Worm (Caenorhabditis elegans) whole organism, L1 larva: Measurements from ENCODE around the gene col-166.

Experiments used
- C16A3.4 ChIP-seq: fragments of 150-350 bp; optimal IDR thresholded peaks from 2 replicates; lab custom pipeline; 2014; ENCODE audit warnings: missing biosample characterization, missing genetic modification characterization
- C34B4.2 ChIP-seq: sonication (generic microtip); optimal IDR thresholded peaks from 2 replicates; lab custom pipeline; 2017; ENCODE audit warnings: mild to moderate bottlenecking, missing genetic modification characterization, missing compliant biosample characterization
- F16B12.6 ChIP-seq: fragments of 150-350 bp; optimal IDR thresholded peaks from 2 replicates; lab custom pipeline; 2014; ENCODE audit warnings: missing biosample characterization, missing genetic modification characterization
- Y116A8C.19 ChIP-seq: sonication (generic microtip); optimal IDR thresholded peaks from 2 replicates; lab custom pipeline; 2016; ENCODE audit warnings: missing compliant biosample characterization, missing genetic modification characterization, borderline replicate concordance
- aha-1 ChIP-seq: fragments of 150-350 bp; optimal IDR thresholded peaks from 2 replicates; lab custom pipeline; 2014; ENCODE audit warnings: missing biosample characterization, missing genetic modification characterization
- alr-1 ChIP-seq: fragments of 200-800 bp; sonication (Bioruptor generic); optimal IDR thresholded peaks from 2 replicates; lab custom pipeline; 2018; ENCODE audit warnings: borderline replicate concordance, mild to moderate bottlenecking, missing genetic modification characterization, missing compliant biosample characterization
- ama-1 ChIP-seq: fragments of 150-350 bp; optimal IDR thresholded peaks from 2 replicates; lab custom pipeline; 2014
- blmp-1 ChIP-seq: fragments of 150-350 bp; optimal IDR thresholded peaks from 2 replicates; lab custom pipeline; 2014; ENCODE audit warnings: missing biosample characterization, missing genetic modification characterization
- ceh-63 ChIP-seq: fragments of 200-800 bp; sonication (Bioruptor generic); optimal IDR thresholded peaks from 2 replicates; lab custom pipeline; 2018; ENCODE audit warnings: mild to moderate bottlenecking, missing genetic modification characterization, missing compliant biosample characterization
- ceh-88 ChIP-seq: fragments of 200-800 bp; sonication (Bioruptor generic); IDR thresholded peaks from 2 replicates; pipeline ENCODE4 v1.3.6; 2022; ENCODE audit warnings: missing genetic modification characterization, missing compliant biosample characterization
- ceh-90 ChIP-seq: sonication (generic microtip); optimal IDR thresholded peaks from 2 replicates; lab custom pipeline; 2016; ENCODE audit warnings: missing genetic modification characterization, missing compliant biosample characterization
- efl-1 ChIP-seq, 4 experiments: fragments of 150-350 bp; optimal IDR thresholded peaks in 3 of 4; peaks in 1 of 4; 1 replicate in 1 of 4; 2 replicates in 3 of 4; lab custom pipeline; 2014; ENCODE audit warnings: missing biosample characterization in 2 of 4, missing genetic modification characterization in 2 of 4, missing genetic modification reagents in 2 of 4
- efl-3 ChIP-seq: fragments of 200-800 bp; sonication (Bioruptor generic); optimal IDR thresholded peaks from 2 replicates; lab custom pipeline; 2018; ENCODE audit warnings: mild to moderate bottlenecking, missing genetic modification characterization, missing compliant biosample characterization
- elt-2 ChIP-seq: sonication (generic microtip); optimal IDR thresholded peaks from 2 replicates; lab custom pipeline; 2016; ENCODE audit warnings: missing genetic modification characterization, mild to moderate bottlenecking, inconsistent platforms, missing compliant biosample characterization, missing genetic modification reagents
- fkh-10 ChIP-seq: sonication (generic microtip); optimal IDR thresholded peaks from 2 replicates; lab custom pipeline; 2017; ENCODE audit warnings: missing biosample characterization, missing genetic modification reagents, missing genetic modification characterization
- grh-1 ChIP-seq: fragments of 200-800 bp; sonication (Bioruptor generic); IDR thresholded peaks from 2 replicates; pipeline ENCODE4 v1.3.6; 2022; ENCODE audit warnings: missing genetic modification reagents, missing genetic modification characterization, missing compliant biosample characterization
- hlh-17 ChIP-seq: fragments of 200-800 bp; sonication (Bioruptor generic); optimal IDR thresholded peaks from 2 replicates; lab custom pipeline; 2018; ENCODE audit warnings: missing genetic modification characterization, mild to moderate bottlenecking, missing compliant biosample characterization, moderate library complexity, borderline replicate concordance
- hpl-2 ChIP-seq: fragments of 150-350 bp; optimal IDR thresholded peaks from 2 replicates; lab custom pipeline; 2014; ENCODE audit warnings: missing biosample characterization, missing genetic modification reagents, missing genetic modification characterization
- irx-1 ChIP-seq: sonication (generic microtip); optimal IDR thresholded peaks from 2 replicates; lab custom pipeline; 2016; ENCODE audit warnings: missing genetic modification characterization, missing compliant biosample characterization
- isw-1 ChIP-seq: fragments of 200-800 bp; sonication (Bioruptor generic); IDR thresholded peaks from 2 replicates; pipeline ENCODE4 v1.3.6; 2022; ENCODE audit warnings: missing genetic modification characterization, missing compliant biosample characterization
- lin-14 ChIP-seq: fragments of 200-800 bp; sonication (Bioruptor generic); optimal IDR thresholded peaks from 2 replicates; lab custom pipeline; 2018; ENCODE audit warnings: mild to moderate bottlenecking, missing genetic modification characterization, moderate library complexity, missing compliant biosample characterization
- lin-15B ChIP-seq: fragments of 150-350 bp; sonication (generic microtip); optimal IDR thresholded peaks from 3 replicates; lab custom pipeline; 2014; ENCODE audit warnings: missing biosample characterization, missing genetic modification characterization
- lir-3 ChIP-seq: sonication (generic microtip); optimal IDR thresholded peaks from 2 replicates; lab custom pipeline; 2016; ENCODE audit warnings: mild to moderate bottlenecking, missing genetic modification characterization, moderate library complexity, missing compliant biosample characterization; ENCODE audit not compliant: poor library complexity
- lsy-2 ChIP-seq, 2 experiments: fragments of 150-350 bp; optimal IDR thresholded peaks; 2 replicates each; lab custom pipeline; 2014; ENCODE audit warnings: missing biosample characterization in 2 of 2, missing genetic modification characterization in 2 of 2
- mdl-1 ChIP-seq, 2 experiments: fragments of 150-350 bp; optimal IDR thresholded peaks; 2 replicates each; lab custom pipeline; 2014 to 2017; ENCODE audit warnings: missing biosample characterization in 2 of 2, missing genetic modification characterization in 2 of 2, inconsistent platforms in 1 of 2
- mep-1 ChIP-seq: fragments of 150-350 bp; optimal IDR thresholded peaks from 2 replicates; lab custom pipeline; 2014; ENCODE audit warnings: missing biosample characterization, missing genetic modification characterization
- nhr-11 ChIP-seq: fragments of 150-350 bp; optimal IDR thresholded peaks from 2 replicates; lab custom pipeline; 2014; ENCODE audit warnings: missing biosample characterization, missing genetic modification characterization
- nhr-20 ChIP-seq: sonication (generic microtip); optimal IDR thresholded peaks from 2 replicates; lab custom pipeline; 2016; ENCODE audit warnings: mild to moderate bottlenecking, missing genetic modification characterization, missing compliant biosample characterization
- nhr-237 ChIP-seq: fragments of 150-350 bp; optimal IDR thresholded peaks from 2 replicates; lab custom pipeline; 2014; ENCODE audit warnings: missing biosample characterization, missing genetic modification characterization
- nhr-28 ChIP-seq: fragments of 150-350 bp; optimal IDR thresholded peaks from 2 replicates; lab custom pipeline; 2014; ENCODE audit warnings: missing biosample characterization, missing genetic modification characterization
- nhr-71 ChIP-seq: sonication (generic microtip); optimal IDR thresholded peaks from 2 replicates; lab custom pipeline; 2016; ENCODE audit warnings: mild to moderate bottlenecking, missing genetic modification characterization, moderate library complexity, missing compliant biosample characterization
- nhr-77 ChIP-seq: fragments of 150-350 bp; optimal IDR thresholded peaks from 2 replicates; lab custom pipeline; 2014; ENCODE audit warnings: missing biosample characterization, missing genetic modification characterization
- nhr-85 ChIP-seq: sonication (generic microtip); peaks from one replicate; lab custom pipeline; 2016; ENCODE audit warnings: missing genetic modification characterization, inconsistent platforms, missing compliant biosample characterization
- nhr-90 ChIP-seq: sonication (generic microtip); optimal IDR thresholded peaks from 2 replicates; lab custom pipeline; 2016; ENCODE audit warnings: mild to moderate bottlenecking, missing genetic modification characterization, missing compliant biosample characterization; ENCODE audit not compliant: poor library complexity
- pag-3 ChIP-seq: sonication (generic microtip); optimal IDR thresholded peaks from 2 replicates; lab custom pipeline; 2017; ENCODE audit warnings: missing genetic modification characterization, mild to moderate bottlenecking, missing compliant biosample characterization, antibody characterized with exemption, borderline replicate concordance; ENCODE audit not compliant: insufficient read depth
- pax-3 ChIP-seq: fragments of 200-800 bp; sonication (Bioruptor generic); optimal IDR thresholded peaks from 2 replicates; lab custom pipeline; 2018; ENCODE audit warnings: mild to moderate bottlenecking, missing genetic modification characterization, moderate library complexity, missing compliant biosample characterization
- skn-1 ChIP-seq: fragments of 150-350 bp; optimal IDR thresholded peaks from 2 replicates; lab custom pipeline; 2014; ENCODE audit warnings: missing biosample characterization, missing genetic modification characterization
- snpc-4 ChIP-seq: fragments of 150-350 bp; optimal IDR thresholded peaks from 2 replicates; lab custom pipeline; 2014; ENCODE audit warnings: missing biosample characterization, missing genetic modification characterization
- sup-37 ChIP-seq: fragments of 200-800 bp; sonication (Bioruptor generic); optimal IDR thresholded peaks from 2 replicates; lab custom pipeline; 2018; ENCODE audit warnings: mild to moderate bottlenecking, missing genetic modification characterization, missing compliant biosample characterization
- tbx-2 ChIP-seq: sonication (generic microtip); optimal IDR thresholded peaks from 2 replicates; lab custom pipeline; 2016; ENCODE audit warnings: missing genetic modification characterization, missing compliant biosample characterization
- unc-130 ChIP-seq: fragments of 150-350 bp; optimal IDR thresholded peaks from 2 replicates; lab custom pipeline; 2017; ENCODE audit warnings: missing biosample characterization, missing genetic modification characterization, inconsistent platforms
- unc-62 ChIP-seq: fragments of 150-350 bp; optimal IDR thresholded peaks from 2 replicates; lab custom pipeline; 2014; ENCODE audit warnings: missing biosample characterization, missing genetic modification reagents, missing genetic modification characterization
- unc-86 ChIP-seq: sonication (generic microtip); optimal IDR thresholded peaks from 2 replicates; lab custom pipeline; 2016; ENCODE audit warnings: missing genetic modification characterization, missing compliant biosample characterization
- unc-98 ChIP-seq: fragments of 200-800 bp; sonication (Bioruptor generic); IDR thresholded peaks from 2 replicates; pipeline ENCODE4 v1.3.6; 2022; ENCODE audit warnings: missing genetic modification characterization, missing compliant biosample characterization
- zag-1 ChIP-seq: fragments of 150-350 bp; optimal IDR thresholded peaks from 2 replicates; lab custom pipeline; 2014; ENCODE audit warnings: missing biosample characterization, missing genetic modification characterization
- ztf-4 ChIP-seq: fragments of 150-350 bp; optimal IDR thresholded peaks from 2 replicates; lab custom pipeline; 2014; ENCODE audit warnings: missing biosample characterization, missing genetic modification characterization

col-166 gene

ce11 chrX:6296402-6296844, 16.6 kb downstream of the col-166 start (continued):
- TF ChIP-seq nhr-77 (tag; lab: Kevin White, UChicago) (peak; percentile 99), grh-1 (GFP tag; lab: Robert Waterston, UW) (peak; percentile 98), F16B12.6 (tag; lab: Kevin White, UChicago) (peak; percentile 61), hpl-2 (GFP tag; lab: Kevin White, UChicago) (peak; percentile 98), unc-130 (peak; percentile 77), irx-1 (tag; lab: Kevin White, UChicago) (peak; percentile 99), nhr-71 (tag; lab: Kevin White, UChicago) (peak; percentile 99), nhr-90 (tag; lab: Kevin White, UChicago) (peak; percentile 100), ceh-63 (GFP tag; lab: Kevin White, UChicago) (peak; percentile 98), skn-1 (tag; lab: Kevin White, UChicago) (peak; percentile 98), pax-3 (tag; lab: Kevin White, UChicago) (peak; percentile 96), isw-1 (peak; percentile 93), tbx-2 (tag; lab: Kevin White, UChicago) (peak; percentile 99), C16A3.4 (tag; lab: Kevin White, UChicago) (peak; percentile 99), aha-1 (tag; lab: Kevin White, UChicago) (peak; percentile 53), nhr-237 (tag; lab: Kevin White, UChicago) (peak; percentile 98), mdl-1 (tag; optimal IDR thresholded peaks at IDR 0.05; lab: Kevin White, UChicago) (peak; percentile 64 to 96), lin-14 (peak; percentile 98), nhr-11 (peak; percentile 99), hlh-17 (GFP tag; lab: Kevin White, UChicago) (peak; percentile 7), snpc-4 (tag; lab: Kevin White, UChicago) (peak; percentile 85), pag-3 (tag; lab: Kevin White, UChicago) (no peak), unc-86 (tag; lab: Kevin White, UChicago) (peak; percentile 98), blmp-1 (peak; percentile 54), nhr-85 (tag; lab: Kevin White, UChicago) (peak; percentile 99), efl-3 (GFP tag; lab: Kevin White, UChicago) (peak; percentile 97), sup-37 (GFP tag; lab: Kevin White, UChicago) (peak; percentile 97), fkh-10 (peak; percentile 100), nhr-28 (peak; percentile 62), unc-62 (GFP tag; lab: Kevin White, UChicago) (no peak), unc-98 (GFP tag; lab: Robert Waterston, UW) (peak; percentile 81), lsy-2 (tag; optimal IDR thresholded peaks at IDR 0.05; lab: Kevin White, UChicago) (peak; percentile 94 to 95), ceh-88 (GFP tag; lab: Robert Waterston, UW) (peak; percentile 98), alr-1 (tag; lab: Kevin White, UChicago) (no peak), lin-15B (tag; lab: Kevin White, UChicago) (peak; percentile 29), C34B4.2 (tag; lab: Kevin White, UChicago) (no peak), ama-1 (peak; percentile 60), nhr-20 (tag; lab: Kevin White, UChicago) (peak; percentile 99), lir-3 (tag; lab: Kevin White, UChicago) (peak; percentile 92), efl-1 (optimal IDR thresholded peaks at IDR 0.05; lab: Kevin White, UChicago) (peak; percentile 83 to 91), efl-1 (GFP tag; optimal IDR thresholded peaks at IDR 0.05 in 1 of 2; lab: Kevin White, UChicago) (peak; percentile 71 to 96), zag-1 (tag; lab: Kevin White, UChicago) (peak; percentile 66), ztf-4 (tag; lab: Kevin White, UChicago) (peak; percentile 99), mep-1 (peak; percentile 99), elt-2 (tag; lab: Kevin White, UChicago) (peak; percentile 96), ceh-90 (tag; lab: Kevin White, UChicago) (peak; percentile 55), Y116A8C.19 (tag; lab: Kevin White, UChicago) (no peak)
- TF ChIP-seq, all 84 proteins: peak for 77
